Worm (Caenorhabditis elegans) whole organism, young adult: Measurements from ENCODE around the gene nsun-1.

ENCODE experiments used
- C06A6.2 ChIP-seq: fragments of 200-800 bp; sonication (Bioruptor generic); conservative IDR thresholded peaks from 2 replicates; pipeline ENCODE4 v1.3.6; 2022; ENCODE audit warnings: missing genetic modification characterization, missing compliant biosample characterization
- ZK185.1 ChIP-seq: sonication (generic microtip); optimal IDR thresholded peaks from 2 replicates; lab custom pipeline; 2016; ENCODE audit warnings: mild to moderate bottlenecking, missing genetic modification characterization, missing compliant biosample characterization; ENCODE audit not compliant: poor library complexity, severe bottlenecking
- ama-1 ChIP-seq, 3 experiments: fragments of 150-350 bp in 1 of 3; sonication (generic microtip) in 2 of 3; optimal IDR thresholded peaks; 2 replicates each; lab custom pipeline; 2014 to 2018; ENCODE audit warnings: missing biosample characterization in 2 of 3, missing genetic modification characterization in 2 of 3, missing genetic modification reagents in 2 of 3
- attf-3 ChIP-seq: fragments of 200-800 bp; sonication (Bioruptor generic); conservative IDR thresholded peaks from 2 replicates; pipeline ENCODE4 v1.3.6; 2022; ENCODE audit warnings: missing genetic modification reagents, missing genetic modification characterization, missing compliant biosample characterization
- chd-7 ChIP-seq: sonication (generic microtip); optimal IDR thresholded peaks from 2 replicates; lab custom pipeline; 2016; ENCODE audit warnings: mild to moderate bottlenecking, missing genetic modification characterization, moderate library complexity, missing compliant biosample characterization
- nfya-1 ChIP-seq: sonication (generic microtip); optimal IDR thresholded peaks from 2 replicates; lab custom pipeline; 2017; ENCODE audit warnings: antibody characterized with exemption, missing compliant biosample characterization, missing genetic modification characterization, borderline replicate concordance; ENCODE audit not compliant: insufficient read depth
- pha-4 ChIP-seq: fragments of 150-350 bp; sonication (generic microtip); optimal IDR thresholded peaks from 2 replicates; lab custom pipeline; 2014; ENCODE audit warnings: missing biosample characterization, missing genetic modification reagents, missing genetic modification characterization
- snpc-4 ChIP-seq, 5 experiments: fragments of 150-350 bp in 1 of 5; sonication (generic microtip) in 4 of 5; optimal IDR thresholded peaks; 2 replicates each; lab custom pipeline; 2014 to 2018; ENCODE audit warnings: missing genetic modification characterization in 5 of 5, missing biosample characterization in 3 of 5, antibody characterized with exemption in 2 of 5, mild to moderate bottlenecking in 2 of 5, missing compliant biosample characterization in 2 of 5, missing genotype in 2 of 5, moderate library complexity in 2 of 5, missing genetic modification reagents in 1 of 5

DNA sequence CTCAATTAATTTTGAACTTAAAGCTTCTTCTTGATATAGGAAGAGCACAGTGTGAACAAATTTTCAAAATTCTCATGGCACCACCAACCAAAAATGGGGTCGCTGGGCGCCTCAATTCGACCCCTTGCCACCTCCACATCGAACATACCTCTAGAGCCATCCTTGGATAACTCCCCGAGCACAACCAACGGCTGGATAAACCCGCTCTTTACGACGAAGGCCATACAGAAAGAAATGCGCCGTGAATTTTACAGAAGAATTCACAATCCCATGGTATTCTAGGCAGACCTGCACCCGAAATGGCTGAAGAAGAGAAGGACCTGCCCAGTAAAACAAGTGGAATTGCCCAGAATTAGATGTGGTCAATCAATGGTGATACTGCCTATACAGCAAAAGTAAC, 26.9 kb upstream of the nsun-1 start:
- TF ChIP-seq chd-7 (tag; lab: Kevin White, UChicago) (no peak), attf-3 (no peak), ama-1 (optimal IDR thresholded peaks at IDR 0.05; lab: Kevin White, UChicago) (no peak), ama-1 (GFP tag; optimal IDR thresholded peaks at IDR 0.05; lab: Kevin White, UChicago) (no peak), nfya-1 (tag; lab: Kevin White, UChicago) (no peak), pha-4 (tag; lab: Kevin White, UChicago) (no peak), ZK185.1 (tag; lab: Kevin White, UChicago) (no peak), C06A6.2 (GFP tag; lab: Robert Waterston, UW) (no peak), snpc-4 (GFP tag; optimal IDR thresholded peaks at IDR 0.05; lab: Kevin White, UChicago) (no peak), snpc-4 (tag; optimal IDR thresholded peaks at IDR 0.05; lab: Kevin White, UChicago) (no peak)
